Worm (Caenorhabditis elegans): ENCODE measurements around the gene str-106.

- TF ChIP-seq dao-5 (tag; optimal IDR thresholded peaks at IDR 0.05): no peak
- TF ChIP-seq him-1 (tag; optimal IDR thresholded peaks at IDR 0.05): no peak
Measured at ce11 chrV:16213323-16213722, 32.9 kb downstream of the str-106 start.

Measured in whole organism, L4/young adult.